Worm (Caenorhabditis elegans): ENCODE data around the gene Y32F6A.4.

ce11 chrV:10468190-10468589 lies 34.3 kb upstream of the Y32F6A.4 start, which contains the start of gene egl-9:
- TF ChIP-seq ama-1 (optimal IDR thresholded peaks at IDR 0.05) (peak; percentile 87), ama-1 (GFP tag; optimal IDR thresholded peaks at IDR 0.05) (no peak), sptf-2 (GFP tag; optimal IDR thresholded peaks at IDR 0.05) (no peak), lin-35 (GFP tag; optimal IDR thresholded peaks at IDR 0.05) (no peak), rcor-1 (GFP tag; IDR thresholded peaks at IDR 0.05) (no peak), mes-4 (tag; optimal IDR thresholded peaks at IDR 0.05) (no peak)

Data from whole organism, young adult.